Fruit fly (Drosophila melanogaster) whole organism, embryonic: Measurements from ENCODE around the gene CG4020.

ENCODE experiments used
- Abd-B ChIP-seq: fragments of 200-800 bp; sonication (Bioruptor generic); optimal IDR thresholded peaks from 2 replicates; lab custom pipeline; 2018; ENCODE audit warnings: missing biosample characterization, mild to moderate bottlenecking, missing genetic modification characterization, moderate library complexity
- Adf1 ChIP-seq: fragments of 200-800 bp; sonication (Bioruptor generic); IDR thresholded peaks from 2 replicates; pipeline ENCODE4 v1.3.6; 2022; ENCODE audit warnings: missing biosample characterization, missing genetic modification characterization
- Aef1 ChIP-seq: fragments of 200-800 bp; sonication (Bioruptor generic); IDR thresholded peaks from 3 replicates; pipeline ENCODE4 v1.3.6; 2022; ENCODE audit warnings: missing biosample characterization, missing genetic modification characterization
- Blimp-1 ChIP-seq: fragments of 200-800 bp; sonication (Bioruptor generic); optimal IDR thresholded peaks from 3 replicates; lab custom pipeline; 2018; ENCODE audit warnings: missing biosample characterization, missing genetic modification characterization, mild to moderate bottlenecking, moderate library complexity, missing genetic modification reagents
- C15 ChIP-seq: fragments of 200-800 bp; sonication (Bioruptor generic); IDR thresholded peaks from 3 replicates; pipeline ENCODE4 v1.3.6; 2022; ENCODE audit warnings: missing biosample characterization, missing genetic modification characterization
- CG10321 ChIP-seq: fragments of 200-800 bp; sonication (Bioruptor generic); IDR thresholded peaks from 2 replicates; pipeline ENCODE4 v1.3.6; 2022; ENCODE audit warnings: missing biosample characterization, missing genetic modification characterization
- CG11093 ChIP-seq: fragments of 200-800 bp; sonication (Bioruptor generic); IDR thresholded peaks from 3 replicates; pipeline ENCODE4 v1.3.6; 2022; ENCODE audit warnings: missing biosample characterization, missing genetic modification characterization
- CG11723 ChIP-seq: fragments of 200-800 bp; sonication (Bioruptor generic); optimal IDR thresholded peaks from 2 replicates; lab custom pipeline; 2017; ENCODE audit warnings: missing biosample characterization, mild to moderate bottlenecking, missing genetic modification characterization
- CG12769 ChIP-seq: fragments of 200-800 bp; sonication (Bioruptor generic); optimal IDR thresholded peaks from 2 replicates; lab custom pipeline; 2019; ENCODE audit warnings: missing biosample characterization, mild to moderate bottlenecking, missing genetic modification characterization, moderate library complexity
- CG13287 ChIP-seq: fragments of 200-800 bp; sonication (Bioruptor generic); IDR thresholded peaks from 2 replicates; pipeline ENCODE4 v1.3.6; 2022; ENCODE audit warnings: missing biosample characterization, missing genetic modification characterization; ENCODE audit not compliant: partially characterized antibody
- CG17359 ChIP-seq: fragments of 200-800 bp; sonication (Bioruptor generic); optimal IDR thresholded peaks from 3 replicates; lab custom pipeline; 2018; ENCODE audit warnings: missing biosample characterization, mild to moderate bottlenecking, missing genetic modification characterization, moderate library complexity
- CG18619 ChIP-seq: fragments of 200-800 bp; sonication (Bioruptor generic); optimal IDR thresholded peaks from 3 replicates; lab custom pipeline; 2017; ENCODE audit warnings: missing biosample characterization, mild to moderate bottlenecking, missing genetic modification characterization
- CG32532 ChIP-seq: fragments of 200-800 bp; sonication (Bioruptor generic); IDR thresholded peaks from 2 replicates; pipeline ENCODE4 v1.3.6; 2022; ENCODE audit warnings: missing biosample characterization, missing genetic modification characterization
- CG4404 ChIP-seq: fragments of 200-800 bp; sonication (Bioruptor generic); IDR thresholded peaks from 2 replicates; pipeline ENCODE4 v1.3.6; 2022; ENCODE audit warnings: missing biosample characterization, missing genetic modification characterization
- CG6175 ChIP-seq: fragments of 200-800 bp; sonication (Bioruptor generic); IDR thresholded peaks from 3 replicates; pipeline ENCODE4 v1.3.6; 2022; ENCODE audit warnings: missing biosample characterization, missing genetic modification characterization
- CG6254 ChIP-seq: fragments of 200-800 bp; sonication (Bioruptor generic); optimal IDR thresholded peaks from 3 replicates; lab custom pipeline; 2017; ENCODE audit warnings: mild to moderate bottlenecking, missing biosample characterization, missing genetic modification reagents, missing genetic modification characterization
- CG7839 ChIP-seq: fragments of 200-800 bp; sonication (Bioruptor generic); optimal IDR thresholded peaks from 3 replicates; lab custom pipeline; 2018; ENCODE audit warnings: missing biosample characterization, mild to moderate bottlenecking, missing genetic modification characterization, moderate library complexity
- CkIIα-i1 ChIP-seq: fragments of 200-800 bp; sonication (Bioruptor generic); IDR thresholded peaks from 2 replicates; pipeline ENCODE4 v1.3.6; 2022; ENCODE audit warnings: missing biosample characterization, missing genetic modification characterization
- CoRest ChIP-seq: fragments of 200-800 bp; sonication (Bioruptor generic); optimal IDR thresholded peaks from 3 replicates; lab custom pipeline; 2018; ENCODE audit warnings: missing biosample characterization, mild to moderate bottlenecking, missing genetic modification characterization, moderate library complexity
- Deaf1 ChIP-seq: fragments of 200-800 bp; optimal IDR thresholded peaks from 3 replicates; lab custom pipeline; 2019; ENCODE audit warnings: missing biosample characterization, mild to moderate bottlenecking, missing genetic modification characterization, moderate library complexity
- Drgx ChIP-seq: fragments of 200-800 bp; sonication (Bioruptor generic); IDR thresholded peaks from 2 replicates; pipeline ENCODE4 v1.3.6; 2022; ENCODE audit warnings: missing biosample characterization, missing genetic modification characterization
- E2f2 ChIP-seq: fragments of 200-800 bp; sonication (Bioruptor generic); IDR thresholded peaks from 2 replicates; pipeline ENCODE4 v1.3.6; 2022; ENCODE audit warnings: missing biosample characterization, missing genetic modification characterization
- HHEX ChIP-seq: fragments of 200-800 bp; sonication (Bioruptor generic); optimal IDR thresholded peaks from 3 replicates; lab custom pipeline; 2017; ENCODE audit warnings: missing biosample characterization, mild to moderate bottlenecking, missing genetic modification characterization, missing genetic modification reagents
- Hey ChIP-seq: fragments of 200-800 bp; sonication (Bioruptor generic); optimal IDR thresholded peaks from 3 replicates; lab custom pipeline; 2018; ENCODE audit warnings: missing biosample characterization, mild to moderate bottlenecking, missing genetic modification characterization
- NFAT ChIP-seq: fragments of 200-800 bp; sonication (Bioruptor generic); IDR thresholded peaks from 2 replicates; pipeline ENCODE4 v1.3.6; 2022; ENCODE audit warnings: missing biosample characterization, missing genetic modification characterization
- Rfx ChIP-seq: fragments of 200-800 bp; sonication (Bioruptor generic); IDR thresholded peaks from 2 replicates; pipeline ENCODE4 v1.3.6; 2022; ENCODE audit warnings: missing biosample characterization, missing genetic modification characterization
- Sin3A ChIP-seq: fragments of >200 bp; optimal IDR thresholded peaks from 2 replicates; lab custom pipeline; 2018
- chm ChIP-seq: fragments of 200-800 bp; sonication (Bioruptor generic); IDR thresholded peaks from 2 replicates; pipeline ENCODE4 v1.3.6; 2022; ENCODE audit warnings: missing biosample characterization, missing genetic modification characterization
- dati ChIP-seq: fragments of 200-800 bp; sonication (Bioruptor generic); IDR thresholded peaks from 2 replicates; pipeline ENCODE4 v1.3.6; 2022; ENCODE audit warnings: missing biosample characterization, missing genetic modification characterization
- dimm ChIP-seq: fragments of 200-800 bp; sonication (Bioruptor generic); IDR thresholded peaks from 2 replicates; pipeline ENCODE4 v1.3.6; 2022; ENCODE audit warnings: missing biosample characterization, missing genetic modification characterization
- dm ChIP-seq: fragments of 200-800 bp; sonication (Bioruptor generic); optimal IDR thresholded peaks from 3 replicates; lab custom pipeline; 2016; ENCODE audit warnings: missing biosample characterization, missing genetic modification characterization
- dmrt99B ChIP-seq: fragments of 200-800 bp; sonication (Bioruptor generic); optimal IDR thresholded peaks from 2 replicates; lab custom pipeline; 2018; ENCODE audit warnings: missing biosample characterization, mild to moderate bottlenecking, missing genetic modification characterization, moderate library complexity
- fru ChIP-seq: fragments of >200 bp; optimal IDR thresholded peaks from 2 replicates; lab custom pipeline; 2017
- grn ChIP-seq: fragments of 200-800 bp; sonication (Bioruptor generic); optimal IDR thresholded peaks from 3 replicates; lab custom pipeline; 2017; ENCODE audit warnings: missing biosample characterization, missing genetic modification characterization
- jigr1 ChIP-seq: fragments of 200-800 bp; sonication (Bioruptor generic); IDR thresholded peaks from 3 replicates; pipeline ENCODE4 v1.3.6; 2022; ENCODE audit warnings: missing biosample characterization, missing genetic modification characterization
- jing ChIP-seq: fragments of 200-800 bp; sonication (Bioruptor generic); optimal IDR thresholded peaks from 2 replicates; lab custom pipeline; 2018; ENCODE audit warnings: missing biosample characterization, mild to moderate bottlenecking, missing genetic modification characterization
- jumu ChIP-seq: fragments of 200-800 bp; sonication (Bioruptor generic); optimal IDR thresholded peaks from 3 replicates; lab custom pipeline; 2016; ENCODE audit warnings: missing biosample characterization, missing genetic modification characterization
- ken ChIP-seq: fragments of 200-800 bp; sonication (Bioruptor generic); IDR thresholded peaks from 3 replicates; pipeline ENCODE4 v1.3.6; 2022; ENCODE audit warnings: missing biosample characterization, missing genetic modification characterization
- kni ChIP-seq: fragments of 200-800 bp; sonication (Bioruptor generic); optimal IDR thresholded peaks from 3 replicates; lab custom pipeline; 2017; ENCODE audit warnings: mild to moderate bottlenecking, missing biosample characterization, missing genetic modification reagents, missing genetic modification characterization
- lilli ChIP-seq: fragments of 200-800 bp; sonication (Bioruptor generic); optimal IDR thresholded peaks from 3 replicates; lab custom pipeline; 2016; ENCODE audit warnings: missing biosample characterization, missing genetic modification characterization
- nerfin-2 ChIP-seq: fragments of 200-800 bp; sonication (Bioruptor generic); IDR thresholded peaks from 2 replicates; pipeline ENCODE4 v1.3.6; 2022; ENCODE audit warnings: missing biosample characterization, missing genetic modification characterization; ENCODE audit not compliant: partially characterized antibody
- row ChIP-seq: fragments of 200-800 bp; sonication (Bioruptor generic); IDR thresholded peaks from 3 replicates; pipeline ENCODE4 v1.3.6; 2022; ENCODE audit warnings: missing biosample characterization, missing genetic modification characterization
- seq ChIP-seq: fragments of 200-800 bp; sonication (Bioruptor generic); IDR thresholded peaks from 2 replicates; pipeline ENCODE4 v1.3.6; 2022; ENCODE audit warnings: missing biosample characterization, missing genetic modification characterization
- slou ChIP-seq: fragments of 200-800 bp; sonication (Bioruptor generic); optimal IDR thresholded peaks from 3 replicates; lab custom pipeline; 2016; ENCODE audit warnings: missing biosample characterization, missing genetic modification characterization
- sr ChIP-seq: fragments of 200-800 bp; sonication (Bioruptor generic); IDR thresholded peaks from 3 replicates; pipeline ENCODE4 v1.3.6; 2022; ENCODE audit warnings: missing biosample characterization, missing genetic modification characterization
- tll ChIP-seq, 2 experiments: fragments of 200-800 bp in 1 of 2; fragments of >200 bp in 1 of 2; sonication (Bioruptor generic) in 1 of 2; optimal IDR thresholded peaks; 2 replicates each; lab custom pipeline; 2017 to 2019; ENCODE audit warnings: missing biosample characterization in 2 of 2, missing genetic modification characterization in 2 of 2, mild to moderate bottlenecking in 1 of 2, moderate library complexity in 1 of 2
- unc-4 ChIP-seq: fragments of 200-800 bp; sonication (Bioruptor generic); IDR thresholded peaks from 2 replicates; pipeline ENCODE4 v1.3.6; 2022; ENCODE audit warnings: missing biosample characterization, missing genetic modification characterization; ENCODE audit not compliant: partially characterized antibody
- yki ChIP-seq: fragments of >200 bp; optimal IDR thresholded peaks from 3 replicates; lab custom pipeline; 2018
- z ChIP-seq: fragments of 200-800 bp; sonication (Bioruptor generic); IDR thresholded peaks from 3 replicates; pipeline ENCODE4 v1.3.6; 2022; ENCODE audit warnings: missing biosample characterization, missing genetic modification characterization

Gene CG4020

DNA sequence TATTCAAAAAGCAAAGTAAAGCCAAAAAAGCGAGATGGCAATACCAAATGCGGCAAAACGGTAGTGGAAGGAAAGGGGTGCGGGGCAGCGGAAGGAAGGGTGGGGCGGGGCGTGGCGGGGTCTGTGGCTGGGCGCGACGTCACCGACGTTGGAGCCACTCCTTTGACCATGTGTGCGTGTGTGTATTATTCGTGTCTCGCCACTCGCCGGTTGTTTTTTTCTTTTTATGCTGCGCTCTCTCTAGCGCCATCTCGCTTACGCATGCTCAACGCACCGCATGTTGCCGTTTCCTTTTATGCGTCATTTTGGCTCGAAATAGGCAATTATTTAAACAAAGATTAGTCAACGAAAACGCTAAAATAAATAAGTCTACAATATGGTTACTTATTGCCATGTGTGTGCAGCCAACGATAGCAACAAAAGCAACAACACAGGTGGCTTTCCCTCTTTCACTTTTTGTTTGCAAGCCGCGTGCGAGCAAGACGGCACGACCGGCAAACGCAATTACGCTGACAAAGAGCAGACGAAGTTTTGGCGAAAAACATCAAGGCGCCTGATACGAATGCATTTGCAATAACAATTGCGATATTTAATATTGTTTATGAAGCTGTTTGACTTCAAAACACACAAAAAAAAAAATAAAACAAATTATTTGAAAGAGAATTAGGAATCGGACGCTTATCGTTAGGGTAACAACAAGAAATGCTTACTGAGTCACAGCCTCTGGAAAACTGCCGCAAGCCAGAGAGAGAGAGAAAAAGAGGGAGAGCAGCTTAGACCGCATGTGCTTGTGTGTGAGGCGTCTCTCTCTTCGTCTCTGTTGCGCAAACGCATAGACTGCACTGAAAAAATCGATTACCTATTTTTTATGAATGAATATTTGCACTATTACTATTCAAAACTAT lies 6.1 kb upstream of the CG4020 start (continued):
- TF ChIP-seq C15 (GFP tag; lab: Robert Waterston, UW): no peak
- no peak for TF ChIP-seq CG4404 (GFP tag; lab: Robert Waterston, UW)
- TF ChIP-seq CG17359 (tag; lab: Kevin White, UChicago): peak; percentile 50
- no peak for TF ChIP-seq CG7839 (tag; lab: Kevin White, UChicago)
- no peak for TF ChIP-seq lilli
- TF ChIP-seq tll (GFP tag; optimal IDR thresholded peaks at IDR 0.05; lab: Kevin White, UChicago): peak in 1 of 2 experiments; percentile 16
- TF ChIP-seq slou (GFP tag; lab: Kevin White, UChicago): no peak
- peak; percentile 6; the same call in 1 of the 2 replicates for TF ChIP-seq CG32532 (GFP tag; lab: Robert Waterston, UW)
- peak; percentile 16 for TF ChIP-seq Deaf1
- TF ChIP-seq ken (GFP tag; lab: Robert Waterston, UW): no peak
- peak; percentile 15 for TF ChIP-seq dmrt99B (tag; lab: Kevin White, UChicago)
- TF ChIP-seq Aef1: no peak
- TF ChIP-seq CG18619 (GFP tag; lab: Kevin White, UChicago): no peak
- no peak for TF ChIP-seq CG6254 (GFP tag; lab: Kevin White, UChicago)
- TF ChIP-seq CG6175: peak; percentile 77; the same call in 2 of the 3 replicates
- TF ChIP-seq CoRest (tag; lab: Kevin White, UChicago): no peak
- TF ChIP-seq yki (lab: Kevin White, UChicago): peak; percentile 0
- TF ChIP-seq CG10321 (GFP tag; lab: Robert Waterston, UW): peak; percentile 68
- no peak for TF ChIP-seq dm (GFP tag; lab: Kevin White, UChicago)
- no peak for TF ChIP-seq Abd-B (GFP tag; lab: Kevin White, UChicago)
- TF ChIP-seq dati (GFP tag; lab: Robert Waterston, UW): no peak
- 0 out of 2 replicates have a peak, but pooled peaks have one; percentile 12 for TF ChIP-seq NFAT (GFP tag; lab: Robert Waterston, UW)
- TF ChIP-seq CG12769 (tag; lab: Kevin White, UChicago): peak; percentile 53
- TF ChIP-seq chm (GFP tag; lab: Robert Waterston, UW): peak; percentile 58; the same call in 1 of the 2 replicates
- TF ChIP-seq Rfx (GFP tag; lab: Robert Waterston, UW): peak; percentile 21; the same call in 1 of the 2 replicates
- no peak for TF ChIP-seq CG11723 (GFP tag; lab: Kevin White, UChicago)
- TF ChIP-seq z (GFP tag; lab: Robert Waterston, UW): 0 out of 3 replicates have a peak, but pooled peaks have one; percentile 36
- TF ChIP-seq Blimp-1 (GFP tag; lab: Kevin White, UChicago): peak; percentile 27
- TF ChIP-seq unc-4 (GFP tag; lab: Robert Waterston, UW): no peak
- TF ChIP-seq grn: no peak
- TF ChIP-seq E2f2 (GFP tag; lab: Robert Waterston, UW): no peak
- peak; percentile 35 for TF ChIP-seq fru (lab: Kevin White, UChicago)
- peak; percentile 28; the same call in 2 of the 3 replicates for TF ChIP-seq row (GFP tag; lab: Robert Waterston, UW)
- peak; percentile 17; the same call in 1 of the 2 replicates for TF ChIP-seq CG13287 (GFP tag; lab: Robert Waterston, UW)
- peak; percentile 27; the same call in 1 of the 2 replicates for TF ChIP-seq Drgx (GFP tag; lab: Robert Waterston, UW)
- no peak for TF ChIP-seq jing (GFP tag; lab: Kevin White, UChicago)
- no peak for TF ChIP-seq jumu
- peak; percentile 80 for TF ChIP-seq kni (GFP tag; lab: Kevin White, UChicago)
- TF ChIP-seq CG11093 (GFP tag; lab: Robert Waterston, UW): no peak; the same call in 2 of the 3 replicates
- TF ChIP-seq nerfin-2 (GFP tag; lab: Robert Waterston, UW): no peak
- no peak for TF ChIP-seq dimm (GFP tag; lab: Robert Waterston, UW)
- no peak for TF ChIP-seq seq (GFP tag; lab: Robert Waterston, UW)
- TF ChIP-seq Hey (tag; lab: Kevin White, UChicago): no peak
- no peak for TF ChIP-seq jigr1 (GFP tag; lab: Robert Waterston, UW)
- TF ChIP-seq Sin3A (lab: Kevin White, UChicago): no peak
- peak; percentile 26 for TF ChIP-seq HHEX (GFP tag; lab: Kevin White, UChicago)
- peak; percentile 66 for TF ChIP-seq Adf1
- TF ChIP-seq CkIIα-i1 (GFP tag; lab: Robert Waterston, UW): 0 out of 2 replicates have a peak, but pooled peaks have one; percentile 42
- TF ChIP-seq sr: 0 out of 3 replicates have a peak, but pooled peaks have one; percentile 4
